Worm (Caenorhabditis elegans) whole organism, midembryonic: ENCODE results near the gene cpt-6.

Experiments used
- cog-1 ChIP-seq: sonication (generic microtip); optimal IDR thresholded peaks from 2 replicates; lab custom pipeline; 2016; ENCODE audit warnings: missing genetic modification characterization, missing compliant biosample characterization
- flt-1 ChIP-seq: fragments of 200-800 bp; sonication (Bioruptor generic); IDR thresholded peaks from 2 replicates; pipeline ENCODE4 v1.3.6; 2022; ENCODE audit warnings: missing genetic modification characterization, missing compliant biosample characterization
- klf-2 ChIP-seq: fragments of 200-800 bp; sonication (Bioruptor generic); conservative IDR thresholded peaks from 2 replicates; pipeline ENCODE4 v1.3.6; 2022; ENCODE audit warnings: missing genetic modification reagents, missing genetic modification characterization, missing compliant biosample characterization
- med-1 ChIP-seq: sonication (generic microtip); optimal IDR thresholded peaks from 2 replicates; lab custom pipeline; 2017; ENCODE audit warnings: missing genetic modification characterization, mild to moderate bottlenecking, missing compliant biosample characterization, antibody characterized with exemption, missing genetic modification reagents; ENCODE audit not compliant: insufficient read depth
- tab-1 ChIP-seq: fragments of 200-800 bp; sonication (Bioruptor generic); IDR thresholded peaks from 2 replicates; pipeline ENCODE4 v1.3.6; 2022; ENCODE audit warnings: missing genetic modification characterization, missing compliant biosample characterization

ce11 chrV:6487878-6488277, 5.8 kb downstream of the cpt-6 start:
- TF ChIP-seq flt-1 (GFP tag; lab: Robert Waterston, UW) (no peak), klf-2 (no peak), cog-1 (tag; lab: Kevin White, UChicago) (no peak), tab-1 (GFP tag; lab: Robert Waterston, UW) (no peak), med-1 (no peak)
